Worm (Caenorhabditis elegans): ENCODE measurements around the gene F15E6.3.

DNA sequence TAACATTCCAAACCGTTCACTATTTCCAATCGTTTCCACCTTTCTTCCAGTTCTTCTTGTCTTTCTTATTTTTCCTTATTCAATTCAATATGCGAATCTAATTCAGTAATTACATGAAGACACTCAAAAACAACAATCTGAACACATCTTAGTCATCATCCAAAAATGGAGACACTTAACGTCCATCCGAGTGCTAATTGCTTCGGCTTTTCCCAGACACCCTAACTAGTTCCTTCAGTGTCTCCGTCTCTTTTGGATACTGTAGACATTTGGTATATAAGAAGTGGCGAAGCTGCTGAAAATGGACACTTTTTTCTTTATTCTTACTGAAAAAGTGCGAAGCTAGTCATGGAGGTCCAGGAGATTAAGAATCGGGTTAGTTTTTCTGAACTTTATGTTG is 31.7 kb upstream of the F15E6.3 start, which contains the start of gene col-33:
- no peak for TF ChIP-seq lin-39 (tag; optimal IDR thresholded peaks at IDR 0.05)
- TF ChIP-seq nhr-10 (tag; optimal IDR thresholded peaks at IDR 0.05) = no peak
- TF ChIP-seq nhr-23 (tag; optimal IDR thresholded peaks at IDR 0.05) = no peak
- TF ChIP-seq unc-62 (GFP tag; optimal IDR thresholded peaks at IDR 0.05) = no peak
- no peak for TF ChIP-seq F13H6.1 (tag; optimal IDR thresholded peaks at IDR 0.05)
- TF ChIP-seq aly-2 (tag; optimal IDR thresholded peaks at IDR 0.05) = no peak

Measured in whole organism, L2 larva.